Worm (Caenorhabditis elegans): ENCODE data around the gene M02D8.7.

DNA sequence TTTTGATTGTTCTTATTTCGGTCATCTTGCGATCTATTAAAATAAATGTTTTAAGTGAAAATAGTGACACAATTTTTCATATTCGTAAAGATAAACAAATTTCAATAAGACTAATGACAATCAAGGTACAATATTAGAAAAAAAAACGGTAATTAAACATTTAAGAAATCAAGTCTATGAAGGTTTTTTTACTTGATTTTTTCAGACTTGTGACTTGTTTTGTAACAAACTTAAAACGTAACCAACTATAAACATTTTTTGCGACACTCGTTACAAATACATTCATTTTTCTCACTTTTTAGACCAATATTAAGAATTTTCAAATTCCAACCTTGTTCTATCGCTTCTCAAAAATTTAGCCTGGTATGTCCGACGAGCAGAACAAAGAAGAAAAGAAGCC is 3.4 kb downstream of the M02D8.7 start, which contains the start of gene M02D8.2:
- TF ChIP-seq ceh-36 (tag; optimal IDR thresholded peaks at IDR 0.05) (no peak), flt-1 (GFP tag; IDR thresholded peaks at IDR 0.05) (no peak), F13C5.2 (tag; optimal IDR thresholded peaks at IDR 0.05) (no peak), ama-1 (optimal IDR thresholded peaks at IDR 0.05) (no peak), sea-1 (GFP tag; conservative IDR thresholded peaks at IDR 0.05) (no peak), tbx-11 (GFP tag; IDR thresholded peaks at IDR 0.05) (no peak), tra-4 (tag; optimal IDR thresholded peaks at IDR 0.05) (no peak), hmg-4 (GFP tag; optimal IDR thresholded peaks at IDR 0.05) (no peak), hnd-1 (tag; optimal IDR thresholded peaks at IDR 0.05) (no peak), aly-1 (tag; optimal IDR thresholded peaks at IDR 0.05) (no peak), hmbx-1 (tag; optimal IDR thresholded peaks at IDR 0.05) (no peak)
